Fruit fly (Drosophila melanogaster): ENCODE measurements around the gene AIF.

DNA sequence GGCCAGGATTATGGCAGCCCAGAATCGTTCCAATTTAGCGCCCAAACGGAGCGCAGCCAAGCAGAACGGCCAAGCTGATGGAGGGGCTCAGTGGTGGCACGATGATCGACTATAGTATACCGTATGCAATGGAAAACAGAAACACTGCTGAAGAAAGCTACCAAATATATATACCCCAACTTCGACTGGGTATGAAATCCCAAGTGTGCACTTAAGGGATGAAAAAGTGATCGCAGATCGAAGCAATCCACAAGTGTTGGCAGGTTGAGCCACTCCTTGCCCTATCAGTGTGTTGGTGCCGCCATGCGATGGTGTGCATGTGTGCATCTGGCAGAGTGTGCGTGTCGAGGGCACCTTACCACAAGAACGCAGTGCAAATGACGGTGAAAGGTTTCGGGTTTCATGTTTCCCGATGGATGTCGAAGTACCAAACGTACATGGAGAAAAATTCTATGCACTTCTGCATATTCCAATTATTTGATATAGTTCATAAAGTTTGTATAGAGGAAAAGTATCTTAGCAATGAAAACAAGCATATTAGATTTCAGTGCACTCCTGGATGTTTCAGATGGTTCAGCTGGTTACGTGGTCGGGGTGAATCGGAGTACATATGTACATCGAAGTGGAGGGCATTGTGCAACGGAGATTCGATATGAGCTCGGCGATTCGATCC lies 30.6 kb downstream of the AIF start:
- TF ChIP-seq Myc (optimal IDR thresholded peaks at IDR 0.05), result no peak
- no peak for TF ChIP-seq insv (optimal IDR thresholded peaks at IDR 0.05)
- TF ChIP-seq psq (optimal IDR thresholded peaks at IDR 0.05), result no peak
- no peak for TF ChIP-seq ttk (optimal IDR thresholded peaks at IDR 0.05)
- TF ChIP-seq h (optimal IDR thresholded peaks at IDR 0.05), result no peak

Measured in Kc167 (cell line).